Worm (Caenorhabditis elegans) whole organism, late embryonic: ENCODE measurements around the gene nhr-114.

Source experiments
- ceh-30 ChIP-seq: fragments of 150-350 bp; optimal IDR thresholded peaks from 2 replicates; lab custom pipeline; 2014; ENCODE audit warnings: missing biosample characterization, missing genetic modification characterization
- ceh-9 ChIP-seq: sonication (generic microtip); optimal IDR thresholded peaks from 2 replicates; lab custom pipeline; 2016; ENCODE audit warnings: mild to moderate bottlenecking, missing genetic modification characterization, inconsistent platforms, missing compliant biosample characterization
- hlh-13 ChIP-seq: fragments of 200-800 bp; sonication (Bioruptor generic); optimal IDR thresholded peaks from 2 replicates; lab custom pipeline; 2018; ENCODE audit warnings: mild to moderate bottlenecking, missing genetic modification characterization, missing compliant biosample characterization
- pag-3 ChIP-seq: sonication (generic microtip); optimal IDR thresholded peaks from 2 replicates; lab custom pipeline; 2016; ENCODE audit warnings: missing compliant biosample characterization, missing genetic modification characterization, borderline replicate concordance

ce11 chrV:4138688-4139087, 48.3 kb upstream of the nhr-114 start, which contains the start of gene lgc-29:
- TF ChIP-seq ceh-9 (tag; lab: Kevin White, UChicago) (no peak), pag-3 (tag; lab: Kevin White, UChicago) (no peak), hlh-13 (GFP tag; lab: Kevin White, UChicago) (no peak), ceh-30 (tag; lab: Kevin White, UChicago) (no peak)
